Worm (Caenorhabditis elegans): ENCODE measurements around the gene Y73F4A.3.

Gene Y73F4A.3

ce11 chrIV:9000664-9001063 is 39.6 kb downstream of the Y73F4A.3 start:
- TF ChIP-seq sox-4 (tag; optimal IDR thresholded peaks at IDR 0.05) (no peak), unc-130 (tag; optimal IDR thresholded peaks at IDR 0.05) (no peak), mab-9 (GFP tag; IDR thresholded peaks at IDR 0.05) (no peak), fkh-8 (tag; optimal IDR thresholded peaks at IDR 0.05) (no peak), fos-1 (tag; optimal IDR thresholded peaks at IDR 0.05) (no peak), tbx-2 (tag; optimal IDR thresholded peaks at IDR 0.05) (no peak), lin-35 (GFP tag; optimal IDR thresholded peaks at IDR 0.05) (no peak), pag-3 (tag; optimal IDR thresholded peaks at IDR 0.05; ENCODE audit: borderline replicate concordance, insufficient read depth) (no peak), pqm-1 (tag; optimal IDR thresholded peaks at IDR 0.05) (no peak), sup-37 (GFP tag; optimal IDR thresholded peaks at IDR 0.05) (no peak), mep-1 (tag; optimal IDR thresholded peaks at IDR 0.05) (no peak), nhr-77 (tag; optimal IDR thresholded peaks at IDR 0.05) (no peak), C04F5.9 (tag; optimal IDR thresholded peaks at IDR 0.05) (no peak), unc-62 (GFP tag; optimal IDR thresholded peaks at IDR 0.05) (no peak), nhr-71 (tag; optimal IDR thresholded peaks at IDR 0.05) (no peak), efl-3 (GFP tag; optimal IDR thresholded peaks at IDR 0.05) (no peak), xbp-1 (tag; optimal IDR thresholded peaks at IDR 0.05) (no peak), dpl-1 (GFP tag; optimal IDR thresholded peaks at IDR 0.05) (no peak), nhr-28 (tag; optimal IDR thresholded peaks at IDR 0.05) (no peak)

DNA sequence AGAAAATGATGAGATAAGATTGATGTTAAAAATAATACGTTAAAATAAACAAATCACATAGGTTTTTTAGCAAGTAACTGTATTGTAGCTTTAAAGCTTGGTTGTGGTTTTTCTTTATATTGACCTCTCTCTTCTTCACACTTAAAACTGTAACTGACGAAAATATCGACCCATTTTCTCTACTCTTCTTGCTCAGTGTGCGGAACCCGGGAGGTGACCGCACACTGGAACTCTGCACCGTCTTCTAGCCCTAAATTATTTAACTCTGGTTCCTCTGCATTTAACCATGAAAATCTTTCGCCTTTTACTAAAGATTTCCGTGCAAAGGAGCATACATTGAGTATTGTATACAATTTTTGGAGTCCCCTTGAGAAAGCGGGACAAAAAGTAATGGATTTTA is 45.8 kb downstream of the Y73F4A.3 start:
- TF ChIP-seq rnt-1 (tag; optimal IDR thresholded peaks at IDR 0.05) (no peak), tlp-1 (tag; optimal IDR thresholded peaks at IDR 0.05) (no peak), alr-1 (tag; optimal IDR thresholded peaks at IDR 0.05; ENCODE audit: borderline replicate concordance) (no peak), dsc-1 (tag; optimal IDR thresholded peaks at IDR 0.05) (no peak), tbx-2 (tag; optimal IDR thresholded peaks at IDR 0.05) (no peak), ztf-11 (tag; optimal IDR thresholded peaks at IDR 0.05) (no peak), ceh-63 (GFP tag; optimal IDR thresholded peaks at IDR 0.05) (no peak), unc-30 (tag; optimal IDR thresholded peaks at IDR 0.05) (no peak), ces-1 (GFP tag; optimal IDR thresholded peaks at IDR 0.05) (no peak), hlh-17 (GFP tag; optimal IDR thresholded peaks at IDR 0.05; ENCODE audit: borderline replicate concordance) (no peak), lsy-2 (tag; optimal IDR thresholded peaks at IDR 0.05) (no peak), pag-3 (tag; optimal IDR thresholded peaks at IDR 0.05; ENCODE audit: borderline replicate concordance, insufficient read depth) (no peak), nhr-11 (tag; optimal IDR thresholded peaks at IDR 0.05) (no peak), ztf-4 (tag; optimal IDR thresholded peaks at IDR 0.05) (no peak), mdl-1 (tag; optimal IDR thresholded peaks at IDR 0.05) (no peak), snpc-4 (tag; optimal IDR thresholded peaks at IDR 0.05) (no peak), nhr-28 (tag; optimal IDR thresholded peaks at IDR 0.05) (no peak), jun-1 (tag; optimal IDR thresholded peaks at IDR 0.05) (no peak)

DNA sequence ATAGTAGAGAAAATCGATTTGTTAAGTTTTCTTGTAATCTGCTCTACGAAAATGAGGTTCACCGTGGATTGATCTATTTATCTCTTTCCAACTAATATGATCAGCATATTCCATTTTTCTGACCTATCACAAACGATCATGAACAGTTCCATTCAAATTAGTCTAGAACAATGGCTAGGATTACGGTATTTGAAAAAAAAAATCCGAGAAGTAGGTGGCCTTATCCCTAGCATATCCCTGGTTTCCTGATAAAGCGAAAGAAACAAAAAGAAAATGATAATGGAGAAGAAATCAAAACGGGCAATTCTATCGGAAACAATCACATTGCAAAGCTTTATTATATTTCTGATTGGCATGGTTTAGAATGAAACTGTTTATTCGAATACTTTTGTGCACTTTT is 47.5 kb downstream of the Y73F4A.3 start, which contains the start of gene mltn-12:
mltn-12 (plus strand) TSS at position 301 of the 400 bp plus-strand sequence.
- TF ChIP-seq fkh-10 (GFP tag; optimal IDR thresholded peaks at IDR 0.05) (no peak), lin-14 (GFP tag; optimal IDR thresholded peaks at IDR 0.05) (no peak), unc-62 (GFP tag; optimal IDR thresholded peaks at IDR 0.05) (no peak), snpc-4 (tag; optimal IDR thresholded peaks at IDR 0.05) (no peak), nhr-12 (tag; optimal IDR thresholded peaks at IDR 0.05) (no peak), tbx-2 (tag; optimal IDR thresholded peaks at IDR 0.05) (no peak), efl-1 (optimal IDR thresholded peaks at IDR 0.05) (no peak), efl-1 (GFP tag; optimal IDR thresholded peaks at IDR 0.05 in 1 of 2) (no peak), fkh-8 (tag; optimal IDR thresholded peaks at IDR 0.05) (no peak), ama-1 (optimal IDR thresholded peaks at IDR 0.05) (no peak), hlh-17 (GFP tag; optimal IDR thresholded peaks at IDR 0.05; ENCODE audit: borderline replicate concordance) (no peak), C34B4.2 (tag; optimal IDR thresholded peaks at IDR 0.05) (no peak), mef-2 (tag; optimal IDR thresholded peaks at IDR 0.05) (no peak), C16A3.4 (tag; optimal IDR thresholded peaks at IDR 0.05) (no peak), nhr-71 (tag; optimal IDR thresholded peaks at IDR 0.05) (no peak), nhr-19 (GFP tag; conservative IDR thresholded peaks at IDR 0.05) (no peak), unc-30 (tag; optimal IDR thresholded peaks at IDR 0.05) (no peak), dsc-1 (tag; optimal IDR thresholded peaks at IDR 0.05) (no peak), ceh-63 (GFP tag; optimal IDR thresholded peaks at IDR 0.05) (no peak), swsn-7 (tag; optimal IDR thresholded peaks at IDR 0.05) (no peak), mab-9 (GFP tag; IDR thresholded peaks at IDR 0.05) (no peak)

Data from whole organism, L1 larva.